Worm (Caenorhabditis elegans) whole organism, midembryonic: ENCODE data around the gene ceh-31.

Experiments
- T22C8.4 ChIP-seq: fragments of 200-800 bp; sonication (Bioruptor generic); IDR thresholded peaks from 2 replicates; pipeline ENCODE4 v1.3.6; 2022; ENCODE audit warnings: missing genetic modification characterization, missing compliant biosample characterization
- cog-1 ChIP-seq: sonication (generic microtip); optimal IDR thresholded peaks from 2 replicates; lab custom pipeline; 2016; ENCODE audit warnings: missing genetic modification characterization, missing compliant biosample characterization
- flt-1 ChIP-seq: fragments of 200-800 bp; sonication (Bioruptor generic); IDR thresholded peaks from 2 replicates; pipeline ENCODE4 v1.3.6; 2022; ENCODE audit warnings: missing genetic modification characterization, missing compliant biosample characterization
- klf-2 ChIP-seq: fragments of 200-800 bp; sonication (Bioruptor generic); conservative IDR thresholded peaks from 2 replicates; pipeline ENCODE4 v1.3.6; 2022; ENCODE audit warnings: missing genetic modification reagents, missing genetic modification characterization, missing compliant biosample characterization
- med-1 ChIP-seq: sonication (generic microtip); optimal IDR thresholded peaks from 2 replicates; lab custom pipeline; 2017; ENCODE audit warnings: missing genetic modification characterization, mild to moderate bottlenecking, missing compliant biosample characterization, antibody characterized with exemption, missing genetic modification reagents; ENCODE audit not compliant: insufficient read depth
- ref-1 ChIP-seq: fragments of 200-800 bp; sonication (Bioruptor generic); conservative IDR thresholded peaks from 2 replicates; pipeline ENCODE4 v1.3.6; 2022; ENCODE audit warnings: missing genetic modification reagents, missing genetic modification characterization, missing compliant biosample characterization
- tab-1 ChIP-seq: fragments of 200-800 bp; sonication (Bioruptor generic); IDR thresholded peaks from 2 replicates; pipeline ENCODE4 v1.3.6; 2022; ENCODE audit warnings: missing genetic modification characterization, missing compliant biosample characterization
- ztf-23 ChIP-seq: fragments of 200-800 bp; sonication (Bioruptor generic); IDR thresholded peaks from 2 replicates; pipeline ENCODE4 v1.3.6; 2022; ENCODE audit warnings: missing genetic modification reagents, missing genetic modification characterization, missing compliant biosample characterization
- ztf-29 ChIP-seq: fragments of 200-800 bp; sonication (Bioruptor generic); IDR thresholded peaks from 2 replicates; pipeline ENCODE4 v1.3.6; 2022; ENCODE audit warnings: missing genetic modification reagents, missing genetic modification characterization, missing compliant biosample characterization

ceh-31 gene

ce11 chrX:3023552-3024183, 46.6 kb downstream of the ceh-31 start:
- TF ChIP-seq klf-2 (GFP tag; lab: Robert Waterston, UW) (no peak), ztf-23 (GFP tag; lab: Robert Waterston, UW) (no peak)

ce11 chrX:3022330-3023088, 47.7 kb downstream of the ceh-31 start:
- TF ChIP-seq flt-1 (no peak), med-1 (GFP tag; lab: Kevin White, UChicago) (no peak), ztf-29 (no peak), tab-1 (GFP tag; lab: Robert Waterston, UW) (no peak), ref-1 (GFP tag; lab: Robert Waterston, UW) (no peak), ztf-23 (GFP tag; lab: Robert Waterston, UW) (no peak), cog-1 (tag; lab: Kevin White, UChicago) (no peak), klf-2 (GFP tag; lab: Robert Waterston, UW) (no peak)

- TF ChIP-seq cog-1 (tag; lab: Kevin White, UChicago), result no peak
- no peak for TF ChIP-seq klf-2 (GFP tag; lab: Robert Waterston, UW)
- TF ChIP-seq ztf-29, result no peak
- no peak for TF ChIP-seq ztf-23 (GFP tag; lab: Robert Waterston, UW)
- TF ChIP-seq med-1 (GFP tag; lab: Kevin White, UChicago), result no peak
- TF ChIP-seq flt-1, result no peak
- TF ChIP-seq T22C8.4 (GFP tag; lab: Robert Waterston, UW), result no peak
- TF ChIP-seq tab-1 (GFP tag; lab: Robert Waterston, UW), result no peak
Observed at ce11 chrX:3021466-3021865, 48.8 kb downstream of the ceh-31 start.

- no peak for TF ChIP-seq ref-1 (GFP tag; lab: Robert Waterston, UW)
- TF ChIP-seq tab-1 (GFP tag; lab: Robert Waterston, UW), result no peak
- TF ChIP-seq cog-1 (tag; lab: Kevin White, UChicago), result no peak
- no peak for TF ChIP-seq flt-1
- no peak for TF ChIP-seq T22C8.4 (GFP tag; lab: Robert Waterston, UW)
- TF ChIP-seq ztf-29, result no peak
- no peak for TF ChIP-seq med-1 (GFP tag; lab: Kevin White, UChicago)
Observed at ce11 chrX:3019996-3020395, 50.2 kb downstream of the ceh-31 start.
